Fruit fly (Drosophila melanogaster) whole organism, adult: ENCODE data around the gene DAAM.

Source experiments
- CG11617 ChIP-seq: fragments of 200-800 bp; sonication (Bioruptor generic); optimal IDR thresholded peaks from 2 replicates; lab custom pipeline; 2017; ENCODE audit warnings: mild to moderate bottlenecking, missing biosample characterization, missing genetic modification reagents, missing genetic modification characterization
- CG12768 ChIP-seq: fragments of 200-800 bp; sonication (Bioruptor generic); optimal IDR thresholded peaks from 2 replicates; lab custom pipeline; 2017; ENCODE audit warnings: missing biosample characterization, missing genetic modification characterization, mild to moderate bottlenecking, moderate library complexity, missing genetic modification reagents
- CG14711 ChIP-seq: fragments of 200-800 bp; sonication (Bioruptor generic); optimal IDR thresholded peaks from 2 replicates; lab custom pipeline; 2018; ENCODE audit warnings: missing biosample characterization, mild to moderate bottlenecking, missing genetic modification characterization, moderate library complexity
- CG1620 ChIP-seq: fragments of 200-800 bp; sonication (Bioruptor generic); optimal IDR thresholded peaks from 2 replicates; lab custom pipeline; 2016; ENCODE audit warnings: missing biosample characterization, missing genetic modification characterization
- CG33017 ChIP-seq: fragments of 200-800 bp; sonication (Bioruptor generic); optimal IDR thresholded peaks from 2 replicates; lab custom pipeline; 2018; ENCODE audit warnings: missing biosample characterization, mild to moderate bottlenecking, missing genetic modification characterization, moderate library complexity
- CG5204 ChIP-seq: fragments of 200-800 bp; sonication (Bioruptor generic); optimal IDR thresholded peaks from 2 replicates; lab custom pipeline; 2016; ENCODE audit warnings: missing biosample characterization, missing genetic modification characterization
- CG7045 ChIP-seq: fragments of 200-800 bp; sonication (Bioruptor generic); optimal IDR thresholded peaks from 2 replicates; lab custom pipeline; 2017; ENCODE audit warnings: missing biosample characterization, mild to moderate bottlenecking, missing genetic modification characterization
- CG7101 ChIP-seq: fragments of 200-800 bp; sonication (Bioruptor generic); optimal IDR thresholded peaks from 2 replicates; lab custom pipeline; 2018; ENCODE audit warnings: missing biosample characterization, mild to moderate bottlenecking, missing genetic modification characterization, moderate library complexity
- Clk ChIP-seq: fragments of 200-800 bp; sonication (Bioruptor generic); optimal IDR thresholded peaks from 2 replicates; lab custom pipeline; 2017; ENCODE audit warnings: missing biosample characterization, missing genetic modification characterization
- Crg-1 ChIP-seq: fragments of 200-800 bp; sonication (Bioruptor generic); optimal IDR thresholded peaks from 2 replicates; lab custom pipeline; 2016; ENCODE audit warnings: missing biosample characterization, missing genetic modification characterization
- Hr96 ChIP-seq: fragments of 200-800 bp; sonication (Bioruptor generic); optimal IDR thresholded peaks from 2 replicates; lab custom pipeline; 2016; ENCODE audit warnings: missing biosample characterization, missing genetic modification characterization
- Mnt ChIP-seq: fragments of 200-800 bp; sonication (Bioruptor generic); optimal IDR thresholded peaks from 2 replicates; lab custom pipeline; 2016; ENCODE audit warnings: missing biosample characterization, mild to moderate bottlenecking, missing genetic modification characterization
- bab1 ChIP-seq: fragments of 200-800 bp; sonication (Bioruptor generic); optimal IDR thresholded peaks from 3 replicates; lab custom pipeline; 2019; ENCODE audit warnings: missing biosample characterization, mild to moderate bottlenecking, missing genetic modification characterization, moderate library complexity
- cic ChIP-seq: fragments of 200-800 bp; sonication (Bioruptor generic); optimal IDR thresholded peaks from 2 replicates; lab custom pipeline; 2017; ENCODE audit warnings: missing biosample characterization, mild to moderate bottlenecking, missing genetic modification characterization, moderate library complexity
- cnc ChIP-seq, 2 experiments: fragments of >200 bp; optimal IDR thresholded peaks; 2 replicates each; lab custom pipeline; 2017
- kay ChIP-seq: fragments of 200-800 bp; sonication (Bioruptor generic); peaks from one replicate; lab custom pipeline; 2016; ENCODE audit warnings: missing biosample characterization, missing genetic modification characterization, borderline replicate concordance
- ovo ChIP-seq: fragments of 200-800 bp; sonication (Bioruptor generic); optimal IDR thresholded peaks from 2 replicates; lab custom pipeline; 2016; ENCODE audit warnings: missing biosample characterization, missing genetic modification characterization
- pad ChIP-seq: fragments of 200-800 bp; sonication (Bioruptor generic); optimal IDR thresholded peaks from 3 replicates; lab custom pipeline; 2017; ENCODE audit warnings: missing biosample characterization, missing genetic modification characterization, mild to moderate bottlenecking, moderate library complexity, missing genetic modification reagents
- tj ChIP-seq: fragments of 200-800 bp; sonication (Bioruptor generic); optimal IDR thresholded peaks from 3 replicates; lab custom pipeline; 2017; ENCODE audit warnings: missing biosample characterization, mild to moderate bottlenecking, missing genetic modification characterization, moderate library complexity
- toe ChIP-seq: fragments of 200-800 bp; sonication (Bioruptor generic); optimal IDR thresholded peaks from 2 replicates; lab custom pipeline; 2016; ENCODE audit warnings: missing biosample characterization, missing genetic modification characterization

Gene DAAM

dm6 chrX:1346833-1347232 lies 24.7 kb upstream of the DAAM start:
- TF ChIP-seq Mnt (peak; percentile 11), Hr96 (GFP tag; lab: Kevin White, UChicago) (no peak)

dm6 chrX:1346256-1346655 lies 24.1 kb upstream of the DAAM start, which contains the start of gene Tsp2A:
Gene Tsp2A, plus strand, starts transcription at chrX:1346553.
- no peak for TF ChIP-seq bab1 (GFP tag; lab: Kevin White, UChicago)
- no peak for TF ChIP-seq cnc (optimal IDR thresholded peaks at IDR 0.05; lab: Kevin White, UChicago)
- TF ChIP-seq Hr96 (GFP tag; lab: Kevin White, UChicago) = no peak
- TF ChIP-seq CG12768 (GFP tag; lab: Kevin White, UChicago) = no peak
- TF ChIP-seq CG33017 (tag; lab: Kevin White, UChicago) = no peak
- TF ChIP-seq cic (GFP tag; lab: Kevin White, UChicago) = peak; percentile 1
- TF ChIP-seq CG7101 (tag; lab: Kevin White, UChicago) = peak; percentile 2
- TF ChIP-seq CG7045 (GFP tag; lab: Kevin White, UChicago) = no peak
- no peak for TF ChIP-seq CG14711 (tag; lab: Kevin White, UChicago)
- no peak for TF ChIP-seq Clk
- TF ChIP-seq CG5204 (GFP tag; lab: Kevin White, UChicago) = no peak
- TF ChIP-seq tj (GFP tag; lab: Kevin White, UChicago) = no peak
- no peak for TF ChIP-seq ovo (GFP tag; lab: Kevin White, UChicago)
- no peak for TF ChIP-seq pad (GFP tag; lab: Kevin White, UChicago)
- peak; percentile 42 for TF ChIP-seq Mnt
- TF ChIP-seq Crg-1 (GFP tag; lab: Kevin White, UChicago) = no peak
- no peak for TF ChIP-seq kay (GFP tag; lab: Kevin White, UChicago)
- no peak for TF ChIP-seq CG1620 (GFP tag; lab: Kevin White, UChicago)
- TF ChIP-seq CG11617 (GFP tag; lab: Kevin White, UChicago) = no peak
- no peak for TF ChIP-seq toe

dm6 chrX:1341944-1342392 lies 19.8 kb upstream of the DAAM start, which contains the start of gene Naa30A:
Gene Naa30A, plus strand, starts transcription at chrX:1342106.
- TF ChIP-seq CG7101 (tag; lab: Kevin White, UChicago) = peak; percentile 7
- TF ChIP-seq tj (GFP tag; lab: Kevin White, UChicago) = peak; percentile 16
- no peak for TF ChIP-seq Crg-1 (GFP tag; lab: Kevin White, UChicago)
- peak; percentile 1 for TF ChIP-seq cic (GFP tag; lab: Kevin White, UChicago)
- TF ChIP-seq Mnt = peak; percentile 59
- peak; percentile 11 for TF ChIP-seq CG11617 (GFP tag; lab: Kevin White, UChicago)
- peak; percentile 42 for TF ChIP-seq bab1 (GFP tag; lab: Kevin White, UChicago)
- TF ChIP-seq CG7045 (GFP tag; lab: Kevin White, UChicago) = no peak
- no peak for TF ChIP-seq pad (GFP tag; lab: Kevin White, UChicago)
- no peak for TF ChIP-seq Hr96 (GFP tag; lab: Kevin White, UChicago)
- TF ChIP-seq CG1620 (GFP tag; lab: Kevin White, UChicago) = no peak

dm6 chrX:1341528-1341927 lies 19.4 kb upstream of the DAAM start, which contains the start of gene CG11409:
Gene CG11409, minus strand, starts transcription at chrX:1341587.
- peak; percentile 74 for TF ChIP-seq ovo (GFP tag; lab: Kevin White, UChicago)
- TF ChIP-seq pad (GFP tag; lab: Kevin White, UChicago) = no peak

DNA sequence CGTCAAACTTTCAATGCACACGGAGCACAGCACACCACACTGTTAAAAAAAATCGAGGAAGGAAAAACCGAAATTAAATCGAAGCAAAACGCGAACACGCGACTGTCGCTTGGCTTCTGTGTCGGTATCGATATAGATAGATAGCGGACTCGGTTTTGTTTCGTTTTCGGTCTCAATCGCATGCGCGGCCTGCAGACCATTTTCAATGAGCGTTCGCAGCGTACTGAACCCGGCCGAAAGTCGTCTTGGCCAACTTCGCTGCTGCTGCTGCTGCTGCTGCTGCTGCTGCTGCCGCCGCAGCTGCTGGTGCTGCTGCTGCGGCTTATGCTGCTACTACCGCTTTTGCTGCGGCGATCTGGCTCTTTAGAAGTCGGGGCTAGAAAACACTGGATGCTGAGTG lies 15.8 kb upstream of the DAAM start:
- TF ChIP-seq kay (GFP tag; lab: Kevin White, UChicago) (no peak), toe (no peak), CG11617 (GFP tag; lab: Kevin White, UChicago) (no peak), bab1 (GFP tag; lab: Kevin White, UChicago) (no peak), cic (GFP tag; lab: Kevin White, UChicago) (no peak), ovo (GFP tag; lab: Kevin White, UChicago) (no peak), CG33017 (tag; lab: Kevin White, UChicago) (no peak), Crg-1 (GFP tag; lab: Kevin White, UChicago) (no peak), CG7045 (GFP tag; lab: Kevin White, UChicago) (no peak), tj (GFP tag; lab: Kevin White, UChicago) (no peak), pad (GFP tag; lab: Kevin White, UChicago) (no peak), Hr96 (GFP tag; lab: Kevin White, UChicago) (no peak), CG7101 (tag; lab: Kevin White, UChicago) (no peak), Clk (no peak), CG12768 (GFP tag; lab: Kevin White, UChicago) (no peak), CG5204 (GFP tag; lab: Kevin White, UChicago) (no peak), CG1620 (GFP tag; lab: Kevin White, UChicago) (no peak), cnc (optimal IDR thresholded peaks at IDR 0.05; lab: Kevin White, UChicago) (no peak), Mnt (no peak)

DNA sequence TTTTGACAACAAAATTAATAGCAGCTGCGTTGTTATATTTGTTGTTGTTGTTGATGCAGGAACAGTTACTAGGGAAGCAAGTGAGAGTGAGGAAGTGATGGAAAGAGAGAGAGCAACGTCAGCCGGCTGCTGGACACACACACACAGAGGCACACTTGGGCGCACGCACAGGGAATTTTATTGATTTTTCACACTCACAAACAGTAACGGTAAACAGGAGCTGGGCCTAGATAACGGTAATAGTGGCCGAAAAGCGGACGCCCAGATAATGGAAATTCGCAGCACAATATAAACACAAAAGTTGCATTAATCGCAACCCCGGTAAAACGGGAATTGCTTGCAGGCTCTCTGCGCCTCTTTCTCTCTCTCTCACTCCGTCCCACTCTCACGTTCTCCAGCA lies 498 bp downstream of the DAAM start:
- TF ChIP-seq Hr96 (GFP tag; lab: Kevin White, UChicago) = no peak
- no peak for TF ChIP-seq kay (GFP tag; lab: Kevin White, UChicago)
- TF ChIP-seq pad (GFP tag; lab: Kevin White, UChicago) = peak; percentile 38
- TF ChIP-seq tj (GFP tag; lab: Kevin White, UChicago) = no peak
- peak; percentile 60 for TF ChIP-seq ovo (GFP tag; lab: Kevin White, UChicago)
- no peak for TF ChIP-seq toe
- no peak for TF ChIP-seq cnc (optimal IDR thresholded peaks at IDR 0.05; lab: Kevin White, UChicago)
- TF ChIP-seq CG11617 (GFP tag; lab: Kevin White, UChicago) = no peak
- TF ChIP-seq Clk = no peak
